Fruit fly (Drosophila melanogaster) whole organism, embryonic: ENCODE data around the gene Hesr.
A peak's percentile ranks its signal among the peaks of the same experiment; 100 is the strongest.

ENCODE experiments used
- Aef1 ChIP-seq: fragments of 200-800 bp; sonication (Bioruptor generic); IDR thresholded peaks from 3 replicates; pipeline ENCODE4 v1.3.6; 2022; ENCODE audit warnings: missing biosample characterization, missing genetic modification characterization
- Antp ChIP-seq: fragments of 200-800 bp; sonication (Bioruptor generic); optimal IDR thresholded peaks from 3 replicates; lab custom pipeline; 2016; ENCODE audit warnings: missing biosample characterization, missing genetic modification characterization
- CG10654 ChIP-seq: fragments of 200-800 bp; sonication (Bioruptor generic); optimal IDR thresholded peaks from 2 replicates; lab custom pipeline; 2016; ENCODE audit warnings: missing biosample characterization, missing genetic modification characterization
- CG12071 ChIP-seq: fragments of 200-800 bp; sonication (Bioruptor generic); optimal IDR thresholded peaks from 3 replicates; lab custom pipeline; 2018; ENCODE audit warnings: missing biosample characterization, mild to moderate bottlenecking, missing genetic modification characterization
- CG12744 ChIP-seq: fragments of 200-800 bp; sonication (Bioruptor generic); optimal IDR thresholded peaks from 2 replicates; lab custom pipeline; 2016; ENCODE audit warnings: missing biosample characterization, missing genetic modification characterization
- CG13287 ChIP-seq: fragments of 200-800 bp; sonication (Bioruptor generic); IDR thresholded peaks from 2 replicates; pipeline ENCODE4 v1.3.6; 2022; ENCODE audit warnings: missing biosample characterization, missing genetic modification characterization; ENCODE audit not compliant: partially characterized antibody
- CG15479 ChIP-seq: fragments of 200-800 bp; sonication (Bioruptor generic); optimal IDR thresholded peaks from 3 replicates; lab custom pipeline; 2019; ENCODE audit warnings: missing biosample characterization, mild to moderate bottlenecking, missing genetic modification characterization, moderate library complexity
- CG15601 ChIP-seq: fragments of 200-800 bp; sonication (Bioruptor generic); optimal IDR thresholded peaks from 3 replicates; lab custom pipeline; 2019; ENCODE audit warnings: missing biosample characterization, mild to moderate bottlenecking, missing genetic modification characterization, moderate library complexity
- CG17359 ChIP-seq: fragments of 200-800 bp; sonication (Bioruptor generic); optimal IDR thresholded peaks from 3 replicates; lab custom pipeline; 2018; ENCODE audit warnings: missing biosample characterization, mild to moderate bottlenecking, missing genetic modification characterization, moderate library complexity
- CG17612 ChIP-seq: fragments of 200-800 bp; sonication (Bioruptor generic); IDR thresholded peaks from 2 replicates; pipeline ENCODE4 v1.3.6; 2022; ENCODE audit warnings: missing biosample characterization, missing genetic modification characterization
- CG18262 ChIP-seq: fragments of 200-800 bp; optimal IDR thresholded peaks from 3 replicates; lab custom pipeline; 2019; ENCODE audit warnings: missing biosample characterization, mild to moderate bottlenecking, missing genetic modification characterization, moderate library complexity
- CG30431 ChIP-seq: fragments of 200-800 bp; sonication (Bioruptor generic); optimal IDR thresholded peaks from 2 replicates; lab custom pipeline; 2017; ENCODE audit warnings: missing biosample characterization, missing genetic modification characterization
- CG3995 ChIP-seq: fragments of 200-800 bp; sonication (Bioruptor generic); optimal IDR thresholded peaks from 3 replicates; lab custom pipeline; 2016; ENCODE audit warnings: missing biosample characterization, missing genetic modification characterization
- CG42726 ChIP-seq: fragments of 200-800 bp; sonication (Bioruptor generic); IDR thresholded peaks from 2 replicates; pipeline ENCODE4 v1.3.6; 2022; ENCODE audit warnings: missing biosample characterization, missing genetic modification characterization; ENCODE audit not compliant: partially characterized antibody
- CG4730 ChIP-seq: fragments of 200-800 bp; sonication (Bioruptor generic); IDR thresholded peaks from 2 replicates; pipeline ENCODE4 v1.3.6; 2022; ENCODE audit warnings: missing biosample characterization, missing genetic modification characterization
- CG7372 ChIP-seq: fragments of 200-800 bp; sonication (Bioruptor generic); IDR thresholded peaks from 2 replicates; pipeline ENCODE4 v1.3.6; 2022; ENCODE audit warnings: missing biosample characterization, missing genetic modification characterization
- CG7786 ChIP-seq: fragments of 200-800 bp; sonication (Bioruptor generic); optimal IDR thresholded peaks from 2 replicates; lab custom pipeline; 2016; ENCODE audit warnings: missing biosample characterization, missing genetic modification characterization
- CG8089 ChIP-seq: fragments of 200-800 bp; sonication (Bioruptor generic); optimal IDR thresholded peaks from 3 replicates; lab custom pipeline; 2016; ENCODE audit warnings: missing biosample characterization, missing genetic modification characterization
- CG8944 ChIP-seq: fragments of 200-800 bp; sonication (Bioruptor generic); optimal IDR thresholded peaks from 3 replicates; lab custom pipeline; 2016; ENCODE audit warnings: missing biosample characterization, missing genetic modification characterization
- CG9932 ChIP-seq: fragments of 200-800 bp; sonication (Bioruptor generic); IDR thresholded peaks from 2 replicates; pipeline ENCODE4 v1.3.6; 2022; ENCODE audit warnings: missing biosample characterization, missing genetic modification characterization
- CTCF ChIP-seq: fragments of 200-800 bp; sonication (Bioruptor generic); optimal IDR thresholded peaks from 2 replicates; lab custom pipeline; 2017; ENCODE audit warnings: missing biosample characterization, mild to moderate bottlenecking, missing genetic modification characterization, moderate library complexity
- Gug ChIP-seq: fragments of 200-800 bp; sonication (Bioruptor generic); IDR thresholded peaks from 4 replicates; pipeline ENCODE4 v1.3.6; 2022; ENCODE audit warnings: missing biosample characterization, missing genetic modification characterization
- HmgD ChIP-seq: fragments of 200-800 bp; sonication (Bioruptor generic); optimal IDR thresholded peaks from 3 replicates; lab custom pipeline; 2016; ENCODE audit warnings: missing biosample characterization, missing genetic modification characterization
- Hsf ChIP-seq: fragments of 200-800 bp; sonication (Bioruptor generic); optimal IDR thresholded peaks from 3 replicates; lab custom pipeline; 2016; ENCODE audit warnings: missing biosample characterization, missing genetic modification characterization
- Lhr ChIP-seq: fragments of 200-800 bp; sonication (Bioruptor generic); optimal IDR thresholded peaks from 3 replicates; lab custom pipeline; 2017; ENCODE audit warnings: mild to moderate bottlenecking, missing biosample characterization, missing genetic modification reagents, missing genetic modification characterization
- Mad ChIP-seq: fragments of 200-800 bp; sonication (Bioruptor generic); optimal IDR thresholded peaks from 2 replicates; lab custom pipeline; 2016; ENCODE audit warnings: missing biosample characterization, missing genetic modification characterization
- Rfx ChIP-seq: fragments of 200-800 bp; sonication (Bioruptor generic); IDR thresholded peaks from 2 replicates; pipeline ENCODE4 v1.3.6; 2022; ENCODE audit warnings: missing biosample characterization, missing genetic modification characterization
- Sox102F ChIP-seq: fragments of 200-800 bp; sonication (Bioruptor generic); optimal IDR thresholded peaks from 2 replicates; lab custom pipeline; 2018; ENCODE audit warnings: missing biosample characterization, mild to moderate bottlenecking, missing genetic modification characterization, moderate library complexity
- ap ChIP-seq: fragments of 200-800 bp; sonication (Bioruptor generic); IDR thresholded peaks from 2 replicates; pipeline ENCODE4 v1.3.6; 2022; ENCODE audit warnings: missing biosample characterization, missing genetic modification characterization
- ase ChIP-seq: fragments of 200-800 bp; sonication (Bioruptor generic); IDR thresholded peaks from 3 replicates; pipeline ENCODE4 v1.3.6; 2022; ENCODE audit warnings: missing biosample characterization, missing genetic modification characterization
- bbx ChIP-seq: fragments of 200-800 bp; sonication (Bioruptor generic); IDR thresholded peaks from 2 replicates; pipeline ENCODE4 v1.3.6; 2022; ENCODE audit warnings: missing biosample characterization, missing genetic modification characterization; ENCODE audit not compliant: partially characterized antibody
- bcd ChIP-seq: fragments of 200-800 bp; sonication (Bioruptor generic); optimal IDR thresholded peaks from 2 replicates; lab custom pipeline; 2017; ENCODE audit warnings: missing biosample characterization, mild to moderate bottlenecking, missing genetic modification characterization
- bsh ChIP-seq, 2 experiments: fragments of 200-800 bp; sonication (Bioruptor generic); optimal IDR thresholded peaks; 2 replicates each; lab custom pipeline; 2017 to 2018; ENCODE audit warnings: mild to moderate bottlenecking in 2 of 2, missing biosample characterization in 2 of 2, missing genetic modification characterization in 2 of 2, moderate library complexity in 1 of 2
- chif ChIP-seq, 2 experiments: fragments of 200-800 bp; sonication (Bioruptor generic); optimal IDR thresholded peaks; 3 replicates each; lab custom pipeline; 2016; ENCODE audit warnings: missing biosample characterization in 2 of 2, missing genetic modification characterization in 2 of 2
- ci ChIP-seq: fragments of 200-800 bp; sonication (Bioruptor generic); IDR thresholded peaks from 3 replicates; pipeline ENCODE4 v1.3.6; 2022; ENCODE audit warnings: missing biosample characterization, missing genetic modification characterization
- dysf ChIP-seq: fragments of 200-800 bp; sonication (Bioruptor generic); IDR thresholded peaks from 3 replicates; pipeline ENCODE4 v1.3.6; 2022; ENCODE audit warnings: missing biosample characterization, missing genetic modification characterization
- exex ChIP-seq: fragments of 200-800 bp; sonication (Bioruptor generic); optimal IDR thresholded peaks from 4 replicates; lab custom pipeline; 2018; ENCODE audit warnings: missing biosample characterization, mild to moderate bottlenecking, missing genetic modification characterization, moderate library complexity
- gsb-n ChIP-seq: fragments of 200-800 bp; sonication (Bioruptor generic); optimal IDR thresholded peaks from 3 replicates; lab custom pipeline; 2018; ENCODE audit warnings: missing biosample characterization, mild to moderate bottlenecking, missing genetic modification characterization
- jing ChIP-seq: fragments of 200-800 bp; sonication (Bioruptor generic); optimal IDR thresholded peaks from 2 replicates; lab custom pipeline; 2018; ENCODE audit warnings: missing biosample characterization, mild to moderate bottlenecking, missing genetic modification characterization
- jumu ChIP-seq: fragments of 200-800 bp; sonication (Bioruptor generic); optimal IDR thresholded peaks from 3 replicates; lab custom pipeline; 2016; ENCODE audit warnings: missing biosample characterization, missing genetic modification characterization
- kay ChIP-seq: fragments of 200-800 bp; sonication (Bioruptor generic); optimal IDR thresholded peaks from 2 replicates; lab custom pipeline; 2016; ENCODE audit warnings: missing biosample characterization, missing genetic modification characterization
- ken ChIP-seq: fragments of 200-800 bp; sonication (Bioruptor generic); IDR thresholded peaks from 3 replicates; pipeline ENCODE4 v1.3.6; 2022; ENCODE audit warnings: missing biosample characterization, missing genetic modification characterization
- luna ChIP-seq: fragments of 200-800 bp; sonication (Bioruptor generic); optimal IDR thresholded peaks from 2 replicates; lab custom pipeline; 2016; ENCODE audit warnings: missing biosample characterization, missing genetic modification characterization
- otp ChIP-seq: fragments of 200-800 bp; sonication (Bioruptor generic); IDR thresholded peaks from 3 replicates; pipeline ENCODE4, ENCODE4 v1.3.6; 2022; ENCODE audit warnings: missing biosample characterization, missing genetic modification characterization
- pan ChIP-seq, 4 experiments: fragments of >200 bp in 3 of 4; fragments of 200-800 bp in 1 of 4; sonication (Bioruptor generic) in 1 of 4; optimal IDR thresholded peaks in 3 of 4; IDR thresholded peaks in 1 of 4; 2 replicates each; pipeline versions ENCODE4 v1.3.6 to Lab custom; 2017 to 2022; ENCODE audit warnings: missing biosample characterization in 2 of 4, missing genetic modification characterization in 2 of 4, mixed read lengths in 1 of 4
- phol ChIP-seq: fragments of 200-800 bp; sonication (Bioruptor generic); optimal IDR thresholded peaks from 3 replicates; lab custom pipeline; 2018; ENCODE audit warnings: missing biosample characterization, mild to moderate bottlenecking, missing genetic modification characterization, moderate library complexity
- sc ChIP-seq, 3 experiments: fragments of >200 bp in 2 of 3; fragments of 200-800 bp in 1 of 3; sonication (Bioruptor generic) in 1 of 3; optimal IDR thresholded peaks; 2 replicates in 2 of 3; 3 replicates in 1 of 3; lab custom pipeline; 2017; ENCODE audit warnings: mild to moderate bottlenecking in 1 of 3, missing biosample characterization in 1 of 3, missing genetic modification characterization in 1 of 3, missing genetic modification reagents in 1 of 3
- sisA ChIP-seq: fragments of 200-800 bp; sonication (Bioruptor generic); IDR thresholded peaks from 2 replicates; pipeline ENCODE4 v1.3.6; 2022; ENCODE audit warnings: missing biosample characterization, missing genetic modification characterization
- slp2 ChIP-seq: fragments of 200-800 bp; sonication (Bioruptor generic); optimal IDR thresholded peaks from 2 replicates; lab custom pipeline; 2016; ENCODE audit warnings: missing biosample characterization, missing genetic modification characterization

Hesr gene

dm6 chrX:18239301-18239700 is 34.4 kb upstream of the Hesr start:
- peak; percentile 21 for TF ChIP-seq Sox102F (GFP tag; lab: Kevin White, UChicago)
- no peak for TF ChIP-seq CG15479 (GFP tag; lab: Kevin White, UChicago)
- peak; percentile 46 for TF ChIP-seq Antp (GFP tag; lab: Kevin White, UChicago)
- no peak for TF ChIP-seq exex (tag; lab: Kevin White, UChicago)
- TF ChIP-seq chif (GFP tag; optimal IDR thresholded peaks at IDR 0.05; lab: Kevin White, UChicago), result peak in 1 of 2 experiments; percentile 63
- TF ChIP-seq Aef1 (GFP tag; lab: Robert Waterston, UW), result 0 out of 3 replicates have a peak, but pooled peaks have one; percentile 19
- no peak for TF ChIP-seq luna (GFP tag; lab: Kevin White, UChicago)
- TF ChIP-seq CG7372, result peak; percentile 98
- TF ChIP-seq jing (GFP tag; lab: Kevin White, UChicago), result no peak
- no peak for TF ChIP-seq gsb-n (tag; lab: Kevin White, UChicago)
- peak; percentile 2 for TF ChIP-seq CG7786 (GFP tag; lab: Kevin White, UChicago)
- TF ChIP-seq CG17612 (GFP tag; lab: Robert Waterston, UW), result 0 out of 2 replicates have a peak, but pooled peaks have one; percentile 30
- TF ChIP-seq slp2 (GFP tag; lab: Kevin White, UChicago), result peak; percentile 35
- TF ChIP-seq CG4730 (GFP tag; lab: Robert Waterston, UW), result 0 out of 2 replicates have a peak, but pooled peaks have one; percentile 19
- peak; percentile 15 for TF ChIP-seq CG10654 (GFP tag; lab: Kevin White, UChicago)
- no peak for TF ChIP-seq sc (optimal IDR thresholded peaks at IDR 0.05; lab: Kevin White, UChicago)
- no peak for TF ChIP-seq sc (GFP tag; optimal IDR thresholded peaks at IDR 0.05; lab: Kevin White, UChicago)
- TF ChIP-seq CG12071, result peak; percentile 7
- TF ChIP-seq bbx (GFP tag; lab: Robert Waterston, UW), result no peak
- peak; percentile 44 for TF ChIP-seq HmgD (GFP tag; lab: Kevin White, UChicago)
- TF ChIP-seq CG8089, result peak; percentile 57
- no peak for TF ChIP-seq ap (GFP tag; lab: Robert Waterston, UW)
- TF ChIP-seq Lhr, result peak; percentile 71
- peak; percentile 10 for TF ChIP-seq CG17359 (tag; lab: Kevin White, UChicago)
- TF ChIP-seq CG12744 (GFP tag; lab: Kevin White, UChicago), result peak; percentile 72
- no peak for TF ChIP-seq pan (optimal IDR thresholded peaks at IDR 0.05; lab: Kevin White, UChicago)
- peak in 1 of 2 experiments; percentile 19 for TF ChIP-seq pan (GFP tag; optimal IDR thresholded peaks at IDR 0.05 in 1 of 2, IDR thresholded peaks at IDR 0.05 in 1 of 2)
- peak; percentile 94 for TF ChIP-seq CTCF (GFP tag; lab: Kevin White, UChicago)
- TF ChIP-seq otp, result 0 out of 3 replicates have a peak, but pooled peaks have one; percentile 11
- TF ChIP-seq ken (GFP tag; lab: Robert Waterston, UW), result peak; percentile 59; the same call in 2 of the 3 replicates
- TF ChIP-seq Rfx (GFP tag; lab: Robert Waterston, UW), result peak; percentile 57; the same call in 1 of the 2 replicates
- peak; percentile 86 for TF ChIP-seq kay (GFP tag; lab: Kevin White, UChicago)
- TF ChIP-seq CG15601 (tag; lab: Kevin White, UChicago), result peak; percentile 18
- peak; percentile 10; the same call in 1 of the 2 replicates for TF ChIP-seq CG13287 (GFP tag; lab: Robert Waterston, UW)
- peak; percentile 3 for TF ChIP-seq CG18262 (tag; lab: Kevin White, UChicago)
- TF ChIP-seq CG8944 (GFP tag; lab: Kevin White, UChicago), result peak; percentile 1
- TF ChIP-seq ase (GFP tag; lab: Robert Waterston, UW), result peak; percentile 56; the same call in 1 of the 3 replicates
- TF ChIP-seq Gug (GFP tag; lab: Robert Waterston, UW), result peak; percentile 42; the same call in 1 of the 4 replicates
- peak; percentile 35 for TF ChIP-seq Hsf
- TF ChIP-seq CG42726 (GFP tag; lab: Robert Waterston, UW), result peak; percentile 82; the same call in 1 of the 2 replicates
- 0 out of 3 replicates have a peak, but pooled peaks have one; percentile 11 for TF ChIP-seq dysf (GFP tag; lab: Robert Waterston, UW)
- peak; percentile 35 for TF ChIP-seq jumu (GFP tag; lab: Kevin White, UChicago)
- peak; percentile 28 for TF ChIP-seq bcd (GFP tag; lab: Kevin White, UChicago)
- TF ChIP-seq Mad (GFP tag; lab: Kevin White, UChicago), result peak; percentile 0
- no peak for TF ChIP-seq CG3995 (GFP tag; lab: Kevin White, UChicago)
- TF ChIP-seq CG9932 (GFP tag; lab: Robert Waterston, UW), result peak; percentile 51
- peak; percentile 48; the same call in 1 of the 2 replicates for TF ChIP-seq sisA (GFP tag; lab: Robert Waterston, UW)
- TF ChIP-seq ci (GFP tag; lab: Robert Waterston, UW), result peak; percentile 76; the same call in 2 of the 3 replicates
- peak; percentile 8 for TF ChIP-seq CG30431 (GFP tag; lab: Kevin White, UChicago)
- TF ChIP-seq bsh (GFP tag; optimal IDR thresholded peaks at IDR 0.05; lab: Kevin White, UChicago), result peak in 1 of 2 experiments; percentile 19
- peak; percentile 17 for TF ChIP-seq phol
